Worm (Caenorhabditis elegans) whole organism, mixed stage, embryonic: ENCODE data around the gene ver-3.

Experiments
- M03D4.4 ChIP-seq: sonication (generic microtip); optimal IDR thresholded peaks from 2 replicates; lab custom pipeline; 2017; ENCODE audit warnings: mild to moderate bottlenecking, missing genetic modification characterization, missing compliant biosample characterization
- bed-3 ChIP-seq: fragments of 200-800 bp; sonication (Bioruptor generic); optimal IDR thresholded peaks from 3 replicates; lab custom pipeline; 2018; ENCODE audit warnings: mild to moderate bottlenecking, missing genetic modification characterization, moderate library complexity, missing compliant biosample characterization
- blmp-1 ChIP-seq: fragments of 150-350 bp; optimal IDR thresholded peaks from 2 replicates; lab custom pipeline; 2014; ENCODE audit warnings: missing biosample characterization, missing genetic modification characterization
- ceh-39 ChIP-seq: fragments of 150-350 bp; optimal IDR thresholded peaks from 2 replicates; lab custom pipeline; 2014; ENCODE audit warnings: missing biosample characterization, missing genetic modification characterization
- ceh-43 ChIP-seq: fragments of 200-800 bp; sonication (Bioruptor generic); optimal IDR thresholded peaks from 2 replicates; lab custom pipeline; 2018; ENCODE audit warnings: mild to moderate bottlenecking, missing genetic modification characterization, moderate library complexity, missing compliant biosample characterization
- ceh-83 ChIP-seq: fragments of 200-800 bp; sonication (Bioruptor generic); optimal IDR thresholded peaks from 2 replicates; lab custom pipeline; 2018; ENCODE audit warnings: mild to moderate bottlenecking, missing genetic modification characterization, missing compliant biosample characterization
- ces-1 ChIP-seq: fragments of 150-350 bp; optimal IDR thresholded peaks from 2 replicates; lab custom pipeline; 2014; ENCODE audit warnings: missing biosample characterization, missing genetic modification reagents, missing genetic modification characterization
- cnd-1 ChIP-seq: fragments of 200-800 bp; sonication (Bioruptor generic); optimal IDR thresholded peaks from 2 replicates; lab custom pipeline; 2018; ENCODE audit warnings: mild to moderate bottlenecking, missing genetic modification characterization, missing compliant biosample characterization
- drap-1 ChIP-seq: fragments of 200-800 bp; sonication (Bioruptor generic); optimal IDR thresholded peaks from 3 replicates; lab custom pipeline; 2018; ENCODE audit warnings: mild to moderate bottlenecking, missing genetic modification characterization, missing compliant biosample characterization
- elt-1 ChIP-seq: sonication (generic microtip); optimal IDR thresholded peaks from 2 replicates; lab custom pipeline; 2017; ENCODE audit warnings: missing genetic modification characterization, mild to moderate bottlenecking, missing compliant biosample characterization, antibody characterized with exemption, moderate library complexity, borderline replicate concordance; ENCODE audit not compliant: insufficient read depth
- elt-3 ChIP-seq: fragments of 150-350 bp; optimal IDR thresholded peaks from 2 replicates; lab custom pipeline; 2014; ENCODE audit warnings: missing biosample characterization, missing genetic modification characterization
- flh-1 ChIP-seq: fragments of 200-800 bp; sonication (Bioruptor generic); optimal IDR thresholded peaks from 2 replicates; lab custom pipeline; 2018; ENCODE audit warnings: mild to moderate bottlenecking, missing genetic modification characterization, moderate library complexity, missing compliant biosample characterization
- ham-2 ChIP-seq: fragments of 200-800 bp; sonication (Bioruptor generic); optimal IDR thresholded peaks from 2 replicates; lab custom pipeline; 2018; ENCODE audit warnings: mild to moderate bottlenecking, missing genetic modification characterization, missing compliant biosample characterization
- hlh-1 ChIP-seq: fragments of 150-350 bp; optimal IDR thresholded peaks from 2 replicates; lab custom pipeline; 2014; ENCODE audit warnings: missing biosample characterization, missing genetic modification reagents, missing genetic modification characterization
- lin-13 ChIP-seq: fragments of 150-350 bp; optimal IDR thresholded peaks from 2 replicates; lab custom pipeline; 2014; ENCODE audit warnings: missing biosample characterization, missing genetic modification characterization
- lin-32 ChIP-seq: fragments of 200-800 bp; sonication (Bioruptor generic); optimal IDR thresholded peaks from 2 replicates; lab custom pipeline; 2018; ENCODE audit warnings: mild to moderate bottlenecking, missing genetic modification characterization, missing compliant biosample characterization
- lsy-2 ChIP-seq: fragments of 150-350 bp; optimal IDR thresholded peaks from 2 replicates; lab custom pipeline; 2014; ENCODE audit warnings: missing biosample characterization, missing genetic modification characterization
- mab-5 ChIP-seq: fragments of 150-350 bp; optimal IDR thresholded peaks from 2 replicates; lab custom pipeline; 2014; ENCODE audit warnings: missing biosample characterization, missing genetic modification characterization
- mep-1 ChIP-seq: fragments of 150-350 bp; optimal IDR thresholded peaks from 2 replicates; lab custom pipeline; 2017; ENCODE audit warnings: missing biosample characterization, missing genetic modification reagents, missing genetic modification characterization, inconsistent platforms
- mls-2 ChIP-seq: sonication (generic microtip); optimal IDR thresholded peaks from 2 replicates; lab custom pipeline; 2016; ENCODE audit warnings: mild to moderate bottlenecking, missing genetic modification characterization, moderate library complexity, missing compliant biosample characterization
- nhr-12 ChIP-seq: fragments of 150-350 bp; optimal IDR thresholded peaks from 2 replicates; lab custom pipeline; 2014; ENCODE audit warnings: missing biosample characterization, missing genetic modification characterization
- nhr-2 ChIP-seq: fragments of 150-350 bp; optimal IDR thresholded peaks from 2 replicates; lab custom pipeline; 2014; ENCODE audit warnings: missing biosample characterization, missing genetic modification characterization
- nhr-237 ChIP-seq: fragments of 150-350 bp; optimal IDR thresholded peaks from 2 replicates; lab custom pipeline; 2014; ENCODE audit warnings: missing biosample characterization, missing genetic modification characterization
- nhr-28 ChIP-seq: fragments of 150-350 bp; optimal IDR thresholded peaks from 2 replicates; lab custom pipeline; 2014; ENCODE audit warnings: missing biosample characterization, missing genetic modification characterization
- nhr-76 ChIP-seq: sonication (generic microtip); optimal IDR thresholded peaks from 2 replicates; lab custom pipeline; 2017; ENCODE audit warnings: missing biosample characterization, missing genetic modification characterization
- pha-4 ChIP-seq: fragments of 150-350 bp; optimal IDR thresholded peaks from 2 replicates; lab custom pipeline; 2018; ENCODE audit warnings: missing biosample characterization, missing genetic modification reagents, missing genetic modification characterization
- sem-2 ChIP-seq: fragments of 200-800 bp; sonication (Bioruptor generic); optimal IDR thresholded peaks from 2 replicates; lab custom pipeline; 2018; ENCODE audit warnings: mild to moderate bottlenecking, missing genetic modification characterization, missing compliant biosample characterization
- snpc-4 ChIP-seq: fragments of 150-350 bp; optimal IDR thresholded peaks from 2 replicates; lab custom pipeline; 2014; ENCODE audit warnings: missing biosample characterization, missing genetic modification characterization
- sptf-1 ChIP-seq: sonication (generic microtip); optimal IDR thresholded peaks from 2 replicates; lab custom pipeline; 2017; ENCODE audit warnings: mild to moderate bottlenecking, missing genetic modification characterization, moderate library complexity, missing compliant biosample characterization
- tbx-8 ChIP-seq: fragments of 200-800 bp; sonication (Bioruptor generic); optimal IDR thresholded peaks from 2 replicates; lab custom pipeline; 2018; ENCODE audit warnings: mild to moderate bottlenecking, missing genetic modification characterization, moderate library complexity, missing compliant biosample characterization
- unc-120 ChIP-seq: sonication (generic microtip); optimal IDR thresholded peaks from 2 replicates; lab custom pipeline; 2017; ENCODE audit warnings: missing genetic modification characterization, missing compliant biosample characterization; ENCODE audit not compliant: poor library complexity, severe bottlenecking
- unc-39 ChIP-seq: fragments of 150-350 bp; optimal IDR thresholded peaks from 2 replicates; lab custom pipeline; 2014; ENCODE audit warnings: missing biosample characterization, missing genetic modification characterization
- unc-62 ChIP-seq: fragments of 150-350 bp; optimal IDR thresholded peaks from 2 replicates; lab custom pipeline; 2014; ENCODE audit warnings: missing biosample characterization, missing genetic modification reagents, missing genetic modification characterization
- zip-8 ChIP-seq: fragments of 150-350 bp; optimal IDR thresholded peaks from 2 replicates; lab custom pipeline; 2014; ENCODE audit warnings: missing biosample characterization, missing genetic modification characterization
- ztf-11 ChIP-seq: fragments of 150-350 bp; optimal IDR thresholded peaks from 2 replicates; lab custom pipeline; 2014; ENCODE audit warnings: missing biosample characterization, missing genetic modification characterization

Gene ver-3

DNA sequence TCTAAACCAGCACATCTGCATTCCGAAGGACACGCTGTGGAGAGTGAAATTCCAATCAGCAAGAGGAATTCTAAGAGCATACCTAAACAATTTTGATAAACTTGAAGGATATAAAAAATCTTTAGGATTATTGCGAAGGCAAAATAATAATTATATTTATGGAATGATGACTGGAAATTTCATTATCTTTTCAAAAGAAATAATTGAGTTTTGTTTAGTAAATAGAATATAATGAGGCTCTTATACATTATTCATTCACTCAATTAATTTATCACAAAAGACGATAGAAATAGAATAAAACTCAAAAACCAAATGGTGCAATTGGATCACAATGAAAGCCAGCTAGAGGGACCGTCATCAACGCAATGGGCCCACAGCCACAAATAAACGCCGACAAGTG lies 13.1 kb upstream of the ver-3 start, which contains the start of gene pxn-2:
TSS of gene pxn-2 (minus strand) at position 101 of the 400 bp plus-strand sequence.
- TF ChIP-seq blmp-1 (tag; lab: Kevin White, UChicago) (no peak), ces-1 (GFP tag; lab: Kevin White, UChicago) (peak; percentile 38)

DNA sequence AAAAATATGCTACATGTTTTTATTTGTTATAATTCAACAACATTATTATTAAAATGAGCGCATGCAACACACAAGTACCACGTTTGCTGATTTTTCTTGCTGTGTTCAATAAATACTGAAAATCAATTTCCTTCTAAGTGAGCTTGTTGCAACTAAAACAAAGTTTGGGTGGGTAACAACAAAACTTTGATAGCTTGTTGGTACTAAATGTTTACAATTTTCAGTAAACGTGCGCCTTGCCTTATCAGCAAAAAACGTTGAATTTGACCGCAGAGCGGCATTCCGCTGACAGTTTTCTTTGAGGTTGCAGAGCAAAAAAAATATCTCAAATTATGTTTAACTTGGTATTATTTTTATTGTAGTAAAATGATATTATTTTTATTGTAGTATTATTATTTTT lies 10.9 kb upstream of the ver-3 start:
- no peak for TF ChIP-seq elt-3 (tag; lab: Kevin White, UChicago)

DNA sequence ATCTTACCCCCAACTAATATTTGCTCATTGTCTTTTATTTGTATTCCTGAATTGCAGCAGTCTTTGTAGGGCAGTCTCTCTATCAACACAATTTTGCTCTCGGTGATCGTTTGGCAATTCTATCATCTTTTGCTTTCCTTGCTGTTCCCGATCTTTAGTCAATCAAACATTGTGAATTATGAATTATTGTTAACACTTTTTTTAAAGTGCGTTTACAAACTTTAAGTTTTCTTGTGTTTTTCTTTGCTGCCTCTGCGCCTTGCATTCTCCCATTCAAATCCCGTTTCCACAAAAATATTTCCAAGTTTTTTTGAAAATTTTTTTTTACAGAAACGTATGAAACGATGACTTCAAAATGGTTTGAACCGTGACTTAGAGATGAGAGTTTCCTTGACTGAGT lies 10.2 kb upstream of the ver-3 start, which contains the start of gene ver-4:
TSS of gene ver-4 (plus strand) at position 301 of the 400 bp plus-strand sequence.
- TF ChIP-seq unc-39 (no peak), flh-1 (no peak)

DNA sequence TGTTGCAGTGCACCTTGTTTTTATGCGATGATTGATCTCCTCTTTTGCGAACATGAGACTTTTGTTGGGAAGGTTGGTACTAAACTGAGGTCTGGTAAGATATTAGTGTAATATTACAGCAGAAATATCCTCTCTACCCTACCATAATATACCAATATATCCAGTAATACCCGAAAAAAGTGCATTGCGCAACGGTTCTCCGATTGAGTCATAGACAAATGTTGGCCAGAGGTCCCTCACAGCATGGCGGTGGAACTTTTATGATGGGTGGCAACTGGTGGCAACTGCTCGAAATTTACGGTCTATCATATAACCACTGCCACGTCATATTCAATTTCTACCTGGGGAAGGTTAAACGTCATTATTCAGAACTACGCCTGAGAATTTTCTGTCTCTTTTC lies 3.0 kb upstream of the ver-3 start:
- no peak for TF ChIP-seq sptf-1 (tag; lab: Kevin White, UChicago)
- TF ChIP-seq lsy-2 (tag; lab: Kevin White, UChicago) = no peak
- TF ChIP-seq hlh-1 (tag; lab: Kevin White, UChicago) = peak; percentile 76
- TF ChIP-seq nhr-28 (tag; lab: Kevin White, UChicago) = no peak
- TF ChIP-seq zip-8 (tag; lab: Kevin White, UChicago) = peak; percentile 78
- TF ChIP-seq mls-2 (tag; lab: Kevin White, UChicago) = no peak
- TF ChIP-seq drap-1 (GFP tag; lab: Kevin White, UChicago) = no peak
- no peak for TF ChIP-seq ham-2 (GFP tag; lab: Kevin White, UChicago)
- TF ChIP-seq pha-4 (tag; lab: Kevin White, UChicago) = no peak
- TF ChIP-seq lin-32 (GFP tag; lab: Kevin White, UChicago) = no peak
- TF ChIP-seq mab-5 = no peak
- no peak for TF ChIP-seq tbx-8 (GFP tag; lab: Kevin White, UChicago)
- TF ChIP-seq flh-1 = no peak
- no peak for TF ChIP-seq ces-1 (GFP tag; lab: Kevin White, UChicago)
- peak; percentile 16 for TF ChIP-seq ceh-83 (GFP tag; lab: Kevin White, UChicago)
- TF ChIP-seq unc-62 = no peak
- TF ChIP-seq nhr-2 (tag; lab: Kevin White, UChicago) = peak; percentile 81

DNA sequence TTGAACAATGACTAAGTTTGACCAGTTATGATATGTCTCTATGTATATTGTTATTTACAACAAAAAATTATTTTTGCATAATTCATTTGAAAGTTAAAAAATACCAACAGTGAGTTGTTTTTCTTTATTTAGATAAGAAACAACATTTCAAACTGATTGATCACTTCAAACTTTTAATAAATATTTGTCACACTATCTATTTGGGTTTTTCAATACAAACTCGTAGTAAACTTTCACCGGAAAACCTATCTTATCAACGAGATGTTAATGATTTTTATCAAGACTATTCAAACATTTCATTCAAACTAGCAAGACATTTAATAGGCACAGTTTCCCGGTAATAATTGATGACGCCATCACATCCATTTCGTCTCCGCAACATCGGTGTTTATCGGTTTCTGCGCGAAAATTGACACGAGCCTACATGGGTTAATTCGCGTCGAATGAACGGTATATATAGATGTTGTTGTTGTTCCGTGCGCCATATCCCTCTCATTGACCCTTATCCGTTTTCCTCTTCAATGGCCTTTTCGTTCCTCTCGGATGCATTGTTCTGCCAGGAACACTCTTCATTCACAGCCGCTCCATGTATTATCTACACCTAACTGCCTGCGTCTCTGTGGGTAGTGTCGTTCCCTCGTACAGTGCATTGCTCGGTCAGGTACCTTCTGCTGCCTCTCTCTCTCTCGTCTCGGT lies 2.0 kb upstream of the ver-3 start:
- TF ChIP-seq drap-1 (GFP tag; lab: Kevin White, UChicago) (no peak), tbx-8 (GFP tag; lab: Kevin White, UChicago) (no peak), bed-3 (GFP tag; lab: Kevin White, UChicago) (no peak), zip-8 (tag; lab: Kevin White, UChicago) (no peak), blmp-1 (tag; lab: Kevin White, UChicago) (no peak), lin-32 (GFP tag; lab: Kevin White, UChicago) (no peak), sem-2 (GFP tag; lab: Kevin White, UChicago) (no peak), unc-62 (peak; percentile 8), ceh-83 (GFP tag; lab: Kevin White, UChicago) (no peak), sptf-1 (tag; lab: Kevin White, UChicago) (peak; percentile 61), ceh-43 (GFP tag; lab: Kevin White, UChicago) (peak; percentile 23), nhr-2 (tag; lab: Kevin White, UChicago) (peak; percentile 96), unc-39 (no peak), elt-3 (tag; lab: Kevin White, UChicago) (peak; percentile 25), mab-5 (no peak), cnd-1 (tag; lab: Kevin White, UChicago) (peak; percentile 28), lsy-2 (tag; lab: Kevin White, UChicago) (no peak), nhr-28 (tag; lab: Kevin White, UChicago) (no peak), pha-4 (tag; lab: Kevin White, UChicago) (peak; percentile 15), ztf-11 (tag; lab: Kevin White, UChicago) (no peak), mls-2 (tag; lab: Kevin White, UChicago) (peak; percentile 75), elt-1 (tag; lab: Kevin White, UChicago) (peak; percentile 3), M03D4.4 (tag; lab: Kevin White, UChicago) (peak; percentile 24), ceh-39 (tag; lab: Kevin White, UChicago) (no peak), snpc-4 (no peak), nhr-76 (tag; lab: Kevin White, UChicago) (no peak), unc-120 (no peak), hlh-1 (tag; lab: Kevin White, UChicago) (no peak), lin-13 (tag; lab: Kevin White, UChicago) (no peak), nhr-237 (tag; lab: Kevin White, UChicago) (no peak), ces-1 (GFP tag; lab: Kevin White, UChicago) (no peak), flh-1 (no peak), nhr-12 (no peak), ham-2 (GFP tag; lab: Kevin White, UChicago) (peak; percentile 84), mep-1 (tag; lab: Kevin White, UChicago) (no peak)
